Worm (Caenorhabditis elegans) whole organism, L2 larva: ENCODE results near the gene F27E5.3.

Experiments
- nhr-129 ChIP-seq: fragments of 150-350 bp; optimal IDR thresholded peaks from 2 replicates; lab custom pipeline; 2014; ENCODE audit warnings: missing biosample characterization, missing genetic modification characterization
- nhr-23 ChIP-seq: fragments of 150-350 bp; optimal IDR thresholded peaks from 2 replicates; lab custom pipeline; 2014; ENCODE audit warnings: missing biosample characterization, missing genetic modification reagents, missing genetic modification characterization
- nhr-237 ChIP-seq: fragments of 150-350 bp; optimal IDR thresholded peaks from 2 replicates; lab custom pipeline; 2014; ENCODE audit warnings: missing biosample characterization, missing genetic modification characterization
- peb-1 ChIP-seq: fragments of 150-350 bp; optimal IDR thresholded peaks from 2 replicates; lab custom pipeline; 2014; ENCODE audit warnings: missing biosample characterization, missing genetic modification characterization
- skn-1 ChIP-seq: sonication (generic microtip); optimal IDR thresholded peaks from 2 replicates; lab custom pipeline; 2017; ENCODE audit warnings: missing biosample characterization, missing genetic modification characterization
- zag-1 ChIP-seq: fragments of 150-350 bp; optimal IDR thresholded peaks from 2 replicates; lab custom pipeline; 2014; ENCODE audit warnings: missing biosample characterization, missing genetic modification characterization

The F27E5.3 gene

ce11 chrII:10093120-10093519 is 50.9 kb downstream of the F27E5.3 start:
- TF ChIP-seq zag-1 (tag; lab: Kevin White, UChicago) = no peak
- TF ChIP-seq nhr-129 (tag; lab: Kevin White, UChicago) = no peak
- TF ChIP-seq nhr-23 (tag; lab: Kevin White, UChicago) = no peak
- TF ChIP-seq nhr-237 (tag; lab: Kevin White, UChicago) = no peak
- no peak for TF ChIP-seq skn-1 (tag; lab: Kevin White, UChicago)
- TF ChIP-seq peb-1 (tag; lab: Kevin White, UChicago) = no peak
